Fruit fly (Drosophila melanogaster) S2 (cell line): ENCODE measurements around the gene Ubr3.

Experiments
- CG8478 ChIP-seq: fragments of >200 bp; optimal IDR thresholded peaks from 2 replicates; lab custom pipeline; 2018
- CTCF ChIP-seq, 2 experiments: fragments of >200 bp; optimal IDR thresholded peaks; 2 replicates each; lab custom pipeline; 2018

DNA sequence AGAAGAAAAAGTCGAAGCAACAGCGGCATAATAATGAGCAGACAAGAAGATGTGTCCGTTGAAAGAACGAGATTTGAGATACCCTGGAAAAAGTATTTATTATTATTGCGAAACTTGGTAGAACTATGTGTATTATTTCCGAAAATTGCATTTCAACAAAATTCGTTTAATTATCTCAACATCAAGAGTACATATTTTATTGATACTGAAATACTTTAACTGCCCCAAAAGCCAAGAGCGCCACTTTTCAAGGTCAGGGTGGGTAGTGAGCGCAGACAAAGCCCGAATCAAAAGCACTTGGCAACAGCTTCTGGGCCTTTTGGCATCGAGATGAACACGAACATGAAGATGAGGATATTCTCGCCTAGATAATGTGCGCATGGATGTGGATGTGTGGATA is 43.5 kb downstream of the Ubr3 start:
- TF ChIP-seq CG8478 (lab: Kevin White, UChicago): no peak
- no peak for TF ChIP-seq CTCF (optimal IDR thresholded peaks at IDR 0.05; lab: Kevin White, UChicago)
